Fruit fly (Drosophila melanogaster) whole organism, embryonic: Measurements from ENCODE around the gene CG9667.

Experiments used
- B-H1 ChIP-seq: fragments of 200-800 bp; sonication (Bioruptor generic); IDR thresholded peaks from 3 replicates; pipeline ENCODE4 v1.3.6; 2022; ENCODE audit warnings: missing biosample characterization, missing genetic modification characterization
- Bgb ChIP-seq: fragments of 200-800 bp; sonication (Bioruptor generic); IDR thresholded peaks from 2 replicates; pipeline ENCODE4 v1.3.6; 2022; ENCODE audit warnings: missing biosample characterization, missing genetic modification characterization; ENCODE audit not compliant: partially characterized antibody
- CG10209 ChIP-seq: fragments of 200-800 bp; sonication (Bioruptor generic); optimal IDR thresholded peaks from 3 replicates; lab custom pipeline; 2017; ENCODE audit warnings: missing biosample characterization, mild to moderate bottlenecking, missing genetic modification characterization, missing genetic modification reagents
- CG14050 ChIP-seq: fragments of 200-800 bp; sonication (Bioruptor generic); IDR thresholded peaks from 3 replicates; pipeline ENCODE4 v1.3.6; 2022; ENCODE audit warnings: missing biosample characterization, missing genetic modification characterization
- CG1602 ChIP-seq: fragments of 200-800 bp; sonication (Bioruptor generic); optimal IDR thresholded peaks from 3 replicates; lab custom pipeline; 2016; ENCODE audit warnings: missing biosample characterization, missing genetic modification characterization
- CG18262 ChIP-seq: fragments of 200-800 bp; optimal IDR thresholded peaks from 3 replicates; lab custom pipeline; 2019; ENCODE audit warnings: missing biosample characterization, mild to moderate bottlenecking, missing genetic modification characterization, moderate library complexity
- CG18619 ChIP-seq: fragments of 200-800 bp; sonication (Bioruptor generic); optimal IDR thresholded peaks from 3 replicates; lab custom pipeline; 2017; ENCODE audit warnings: missing biosample characterization, mild to moderate bottlenecking, missing genetic modification characterization
- CG31365 ChIP-seq: fragments of 200-800 bp; sonication (Bioruptor generic); optimal IDR thresholded peaks from 2 replicates; lab custom pipeline; 2018; ENCODE audit warnings: missing biosample characterization, mild to moderate bottlenecking, missing genetic modification characterization
- CG31388 ChIP-seq: fragments of 200-800 bp; sonication (Bioruptor generic); optimal IDR thresholded peaks from 2 replicates; lab custom pipeline; 2016; ENCODE audit warnings: missing biosample characterization, missing genetic modification characterization
- CG32767 ChIP-seq: fragments of 200-800 bp; sonication (Bioruptor generic); IDR thresholded peaks from 2 replicates; pipeline ENCODE4 v1.3.6; 2022; ENCODE audit warnings: missing biosample characterization, missing genetic modification characterization
- CG34422 ChIP-seq: fragments of 200-800 bp; sonication (Bioruptor generic); IDR thresholded peaks from 3 replicates; pipeline ENCODE4 v1.3.6; 2022; ENCODE audit warnings: missing biosample characterization, missing genetic modification characterization
- CG4404 ChIP-seq: fragments of 200-800 bp; sonication (Bioruptor generic); IDR thresholded peaks from 2 replicates; pipeline ENCODE4 v1.3.6; 2022; ENCODE audit warnings: missing biosample characterization, missing genetic modification characterization
- CG6813 ChIP-seq: fragments of 200-800 bp; sonication (Bioruptor generic); optimal IDR thresholded peaks from 2 replicates; lab custom pipeline; 2017; ENCODE audit warnings: missing biosample characterization, missing genetic modification characterization, mild to moderate bottlenecking, moderate library complexity, missing genetic modification reagents
- CG7556 ChIP-seq: fragments of 200-800 bp; sonication (Bioruptor generic); optimal IDR thresholded peaks from 2 replicates; lab custom pipeline; 2017; ENCODE audit warnings: missing biosample characterization, mild to moderate bottlenecking, missing genetic modification characterization
- CG8089 ChIP-seq: fragments of 200-800 bp; sonication (Bioruptor generic); optimal IDR thresholded peaks from 3 replicates; lab custom pipeline; 2016; ENCODE audit warnings: missing biosample characterization, missing genetic modification characterization
- CG9215 ChIP-seq: fragments of 200-800 bp; sonication (Bioruptor generic); IDR thresholded peaks from 2 replicates; pipeline ENCODE4 v1.3.6; 2022; ENCODE audit warnings: missing biosample characterization, missing genetic modification characterization
- CG9609 ChIP-seq: fragments of 200-800 bp; sonication (Bioruptor generic); optimal IDR thresholded peaks from 3 replicates; lab custom pipeline; 2016; ENCODE audit warnings: missing biosample characterization, missing genetic modification characterization
- CG9797 ChIP-seq: fragments of 200-800 bp; sonication (Bioruptor generic); optimal IDR thresholded peaks from 3 replicates; lab custom pipeline; 2018; ENCODE audit warnings: missing biosample characterization, mild to moderate bottlenecking, missing genetic modification characterization
- CG9876 ChIP-seq: fragments of 200-800 bp; sonication (Bioruptor generic); optimal IDR thresholded peaks from 2 replicates; lab custom pipeline; 2016; ENCODE audit warnings: missing biosample characterization, missing genetic modification characterization
- D19B ChIP-seq: fragments of 200-800 bp; sonication (Bioruptor generic); optimal IDR thresholded peaks from 2 replicates; lab custom pipeline; 2017; ENCODE audit warnings: missing biosample characterization, mild to moderate bottlenecking, missing genetic modification characterization
- Dip3 ChIP-seq: fragments of 200-800 bp; sonication (Bioruptor generic); optimal IDR thresholded peaks from 3 replicates; lab custom pipeline; 2016; ENCODE audit warnings: missing biosample characterization, missing genetic modification characterization
- Doc2 ChIP-seq: fragments of 200-800 bp; sonication (Bioruptor generic); IDR thresholded peaks from 2 replicates; pipeline ENCODE4 v1.3.6; 2022; ENCODE audit warnings: missing biosample characterization, missing genetic modification characterization
- Doc3 ChIP-seq: fragments of 200-800 bp; sonication (Bioruptor generic); IDR thresholded peaks from 3 replicates; pipeline ENCODE4 v1.3.6; 2022; ENCODE audit warnings: missing biosample characterization, missing genetic modification characterization; ENCODE audit not compliant: partially characterized antibody
- Kr ChIP-seq: fragments of 200-800 bp; sonication (Bioruptor generic); optimal IDR thresholded peaks from 2 replicates; lab custom pipeline; 2017; ENCODE audit warnings: missing biosample characterization, mild to moderate bottlenecking, missing genetic modification characterization
- Lhr ChIP-seq: fragments of 200-800 bp; sonication (Bioruptor generic); optimal IDR thresholded peaks from 3 replicates; lab custom pipeline; 2017; ENCODE audit warnings: mild to moderate bottlenecking, missing biosample characterization, missing genetic modification reagents, missing genetic modification characterization
- Lim3 ChIP-seq: fragments of 200-800 bp; sonication (Bioruptor generic); IDR thresholded peaks from 2 replicates; pipeline ENCODE4 v1.3.6; 2022; ENCODE audit warnings: missing biosample characterization, missing genetic modification characterization
- Mes4 ChIP-seq: fragments of 200-800 bp; sonication (Bioruptor generic); optimal IDR thresholded peaks from 2 replicates; lab custom pipeline; 2016; ENCODE audit warnings: missing biosample characterization, missing genetic modification characterization
- Nf-YC ChIP-seq: fragments of 200-800 bp; optimal IDR thresholded peaks from 3 replicates; lab custom pipeline; 2019; ENCODE audit warnings: missing biosample characterization, mild to moderate bottlenecking, missing genetic modification characterization, moderate library complexity
- Ptx1 ChIP-seq: fragments of 200-800 bp; sonication (Bioruptor generic); IDR thresholded peaks from 2 replicates; pipeline ENCODE4 v1.3.6; 2022; ENCODE audit warnings: missing biosample characterization, missing genetic modification characterization
- Sry-β ChIP-seq: fragments of 200-800 bp; sonication (Bioruptor generic); optimal IDR thresholded peaks from 2 replicates; lab custom pipeline; 2018; ENCODE audit warnings: missing biosample characterization, mild to moderate bottlenecking, missing genetic modification characterization, moderate library complexity
- Vsx1 ChIP-seq: fragments of 200-800 bp; sonication (Bioruptor generic); optimal IDR thresholded peaks from 2 replicates; lab custom pipeline; 2017; ENCODE audit warnings: missing biosample characterization, mild to moderate bottlenecking, missing genetic modification characterization, missing genetic modification reagents
- ara ChIP-seq: fragments of 200-800 bp; sonication (Bioruptor generic); IDR thresholded peaks from 2 replicates; pipeline ENCODE4 v1.3.6; 2022; ENCODE audit warnings: missing biosample characterization, missing genetic modification characterization
- dimm ChIP-seq: fragments of 200-800 bp; sonication (Bioruptor generic); IDR thresholded peaks from 2 replicates; pipeline ENCODE4 v1.3.6; 2022; ENCODE audit warnings: missing biosample characterization, missing genetic modification characterization
- eve ChIP-seq, 2 experiments: fragments of >200 bp; optimal IDR thresholded peaks; 2 replicates each; lab custom pipeline; 2017; ENCODE audit warnings: missing biosample characterization in 2 of 2, missing genetic modification characterization in 2 of 2
- ewg ChIP-seq: fragments of 200-800 bp; sonication (Bioruptor generic); optimal IDR thresholded peaks from 3 replicates; lab custom pipeline; 2017; ENCODE audit warnings: mild to moderate bottlenecking, missing biosample characterization, missing genetic modification reagents, missing genetic modification characterization
- gce ChIP-seq: fragments of 200-800 bp; sonication (Bioruptor generic); IDR thresholded peaks from 3 replicates; pipeline ENCODE4 v1.3.6; 2022; ENCODE audit warnings: missing biosample characterization, missing genetic modification characterization
- gem ChIP-seq: fragments of 200-800 bp; sonication (Bioruptor generic); optimal IDR thresholded peaks from 2 replicates; lab custom pipeline; 2019; ENCODE audit warnings: missing biosample characterization, mild to moderate bottlenecking, missing genetic modification characterization, moderate library complexity
- h ChIP-seq: fragments of >200 bp; optimal IDR thresholded peaks from 2 replicates; lab custom pipeline; 2017
- hkb ChIP-seq, 2 experiments: fragments of 200-800 bp in 1 of 2; fragments of >200 bp in 1 of 2; sonication (Bioruptor generic) in 1 of 2; IDR thresholded peaks in 1 of 2; optimal IDR thresholded peaks in 1 of 2; 2 replicates each; pipeline versions ENCODE4 v1.3.6 to Lab custom; 2017 to 2022; ENCODE audit warnings: missing biosample characterization in 1 of 2, missing genetic modification characterization in 1 of 2
- jigr1 ChIP-seq: fragments of 200-800 bp; sonication (Bioruptor generic); IDR thresholded peaks from 3 replicates; pipeline ENCODE4 v1.3.6; 2022; ENCODE audit warnings: missing biosample characterization, missing genetic modification characterization
- maf-S ChIP-seq: fragments of 200-800 bp; sonication (Bioruptor generic); optimal IDR thresholded peaks from 2 replicates; lab custom pipeline; 2016; ENCODE audit warnings: missing biosample characterization, missing genetic modification characterization
- oc ChIP-seq: fragments of 200-800 bp; sonication (Bioruptor generic); optimal IDR thresholded peaks from 2 replicates; lab custom pipeline; 2018; ENCODE audit warnings: missing biosample characterization, mild to moderate bottlenecking, missing genetic modification characterization, moderate library complexity
- onecut ChIP-seq: fragments of 200-800 bp; sonication (Bioruptor generic); IDR thresholded peaks from 2 replicates; pipeline ENCODE4 v1.3.6; 2022; ENCODE audit warnings: missing biosample characterization, missing genetic modification characterization
- pita ChIP-seq: fragments of 200-800 bp; sonication (Bioruptor generic); optimal IDR thresholded peaks from 2 replicates; lab custom pipeline; 2017; ENCODE audit warnings: missing biosample characterization, mild to moderate bottlenecking, missing genetic modification characterization
- psq ChIP-seq: fragments of 200-800 bp; sonication (Bioruptor generic); optimal IDR thresholded peaks from 2 replicates; lab custom pipeline; 2017; ENCODE audit warnings: missing biosample characterization, missing genetic modification characterization
- repo ChIP-seq: fragments of 200-800 bp; sonication (Bioruptor generic); optimal IDR thresholded peaks from 2 replicates; lab custom pipeline; 2016; ENCODE audit warnings: missing biosample characterization, missing genetic modification characterization
- sens-2 ChIP-seq: fragments of 200-800 bp; sonication (Bioruptor generic); IDR thresholded peaks from 2 replicates; pipeline ENCODE4 v1.3.6; 2022; ENCODE audit warnings: missing biosample characterization, missing genetic modification characterization
- sob ChIP-seq: fragments of 200-800 bp; sonication (Bioruptor generic); IDR thresholded peaks from 2 replicates; pipeline ENCODE4 v1.3.6; 2022; ENCODE audit warnings: missing biosample characterization, missing genetic modification characterization
- sqz ChIP-seq: fragments of 200-800 bp; sonication (Bioruptor generic); optimal IDR thresholded peaks from 3 replicates; lab custom pipeline; 2018; ENCODE audit warnings: missing biosample characterization, mild to moderate bottlenecking, missing genetic modification characterization
- ttk ChIP-seq: fragments of 200-800 bp; sonication (Bioruptor generic); IDR thresholded peaks from 2 replicates; pipeline ENCODE4 v2.1.2; 2022; ENCODE audit warnings: missing biosample characterization, missing genetic modification characterization

The CG9667 gene

dm6 chr3R:8126316-8127150, at the start of gene CG9667, which contains the start of gene Arl8 (continued):
- TF ChIP-seq CG32767 (GFP tag; lab: Robert Waterston, UW) (0 out of 2 replicates have a peak, but pooled peaks have one; percentile 14), psq (GFP tag; lab: Kevin White, UChicago) (peak; percentile 38), Bgb (GFP tag; lab: Robert Waterston, UW) (no peak; the same call in 1 of the 2 replicates), CG9609 (GFP tag; lab: Kevin White, UChicago) (no peak), ara (no peak), CG18619 (GFP tag; lab: Kevin White, UChicago) (peak; percentile 37), CG18262 (tag; lab: Kevin White, UChicago) (peak; percentile 67), CG9215 (GFP tag; lab: Robert Waterston, UW) (peak; percentile 68), Nf-YC (peak; percentile 66), h (lab: Kevin White, UChicago) (no peak), CG8089 (no peak), ewg (GFP tag; lab: Kevin White, UChicago) (no peak), Doc3 (0 out of 3 replicates have a peak, but pooled peaks have one; percentile 26), CG6813 (GFP tag; lab: Kevin White, UChicago) (no peak), Kr (GFP tag; lab: Kevin White, UChicago) (no peak), CG4404 (peak; percentile 27), gce (GFP tag; lab: Robert Waterston, UW) (no peak), CG7556 (GFP tag; lab: Kevin White, UChicago) (peak; percentile 41), Ptx1 (GFP tag; lab: Robert Waterston, UW) (peak; percentile 78), CG9876 (no peak), CG34422 (GFP tag; lab: Robert Waterston, UW) (peak; percentile 78), CG31388 (GFP tag; lab: Kevin White, UChicago) (peak; percentile 26), repo (GFP tag; lab: Kevin White, UChicago) (no peak), Doc2 (no peak), Mes4 (no peak), D19B (GFP tag; lab: Kevin White, UChicago) (peak; percentile 28), dimm (no peak), sens-2 (GFP tag; lab: Robert Waterston, UW) (no peak), hkb (optimal IDR thresholded peaks at IDR 0.05; lab: Kevin White, UChicago) (no peak), hkb (GFP tag; IDR thresholded peaks at IDR 0.05; lab: Robert Waterston, UW) (peak; percentile 42; the same call in 1 of the 2 replicates), sob (GFP tag; lab: Robert Waterston, UW) (peak; percentile 74), sqz (GFP tag; lab: Kevin White, UChicago) (peak; percentile 17), Sry-β (GFP tag; lab: Kevin White, UChicago) (no peak), jigr1 (GFP tag; lab: Robert Waterston, UW) (no peak), oc (tag; lab: Kevin White, UChicago) (peak; percentile 30), pita (no peak), CG31365 (tag; lab: Kevin White, UChicago) (no peak), CG14050 (GFP tag; lab: Robert Waterston, UW) (no peak), maf-S (GFP tag; lab: Kevin White, UChicago) (no peak), eve (GFP tag; optimal IDR thresholded peaks at IDR 0.05; lab: Kevin White, UChicago) (no peak), gem (peak; percentile 81), onecut (GFP tag; lab: Robert Waterston, UW) (no peak), Lhr (GFP tag; lab: Kevin White, UChicago) (peak; percentile 75), CG10209 (GFP tag; lab: Kevin White, UChicago) (peak; percentile 59), CG9797 (GFP tag; lab: Kevin White, UChicago) (peak; percentile 79), CG1602 (GFP tag; lab: Kevin White, UChicago) (peak; percentile 71), B-H1 (GFP tag; lab: Robert Waterston, UW) (no peak), ttk (peak; percentile 38; the same call in 1 of the 2 replicates), Vsx1 (GFP tag; lab: Kevin White, UChicago) (peak; percentile 10), Dip3 (GFP tag; lab: Kevin White, UChicago) (no peak), Lim3 (no peak)
